Worm (Caenorhabditis elegans) whole organism, L2 larva: Measurements from ENCODE around the gene Y40C5A.4.

Experiments used
- F13H6.1 ChIP-seq: sonication (generic microtip); optimal IDR thresholded peaks from 2 replicates; lab custom pipeline; 2016; ENCODE audit warnings: missing genetic modification characterization, missing compliant biosample characterization
- R02D3.7 ChIP-seq: fragments of 150-350 bp; optimal IDR thresholded peaks from 2 replicates; lab custom pipeline; 2014; ENCODE audit warnings: missing biosample characterization, missing genetic modification characterization
- Y55F3AM.14 ChIP-seq: fragments of 200-800 bp; sonication (Bioruptor generic); optimal IDR thresholded peaks from 2 replicates; lab custom pipeline; 2018; ENCODE audit warnings: mild to moderate bottlenecking, missing genetic modification characterization, missing compliant biosample characterization
- ZK546.5 ChIP-seq: sonication (generic microtip); optimal IDR thresholded peaks from 2 replicates; lab custom pipeline; 2017; ENCODE audit warnings: missing biosample characterization, missing genetic modification characterization
- ama-1 ChIP-seq: fragments of 150-350 bp; optimal IDR thresholded peaks from 2 replicates; lab custom pipeline; 2018; ENCODE audit warnings: inconsistent platforms
- blmp-1 ChIP-seq: sonication (generic microtip); optimal IDR thresholded peaks from 2 replicates; lab custom pipeline; 2017; ENCODE audit warnings: missing genetic modification characterization, mild to moderate bottlenecking, missing compliant biosample characterization, antibody characterized with exemption, moderate library complexity; ENCODE audit not compliant: insufficient read depth
- ceh-16 ChIP-seq: fragments of 150-350 bp; optimal IDR thresholded peaks from 2 replicates; lab custom pipeline; 2014; ENCODE audit warnings: missing biosample characterization, missing genetic modification characterization
- ceh-82 ChIP-seq: fragments of 150-350 bp; optimal IDR thresholded peaks from 2 replicates; lab custom pipeline; 2014; ENCODE audit warnings: missing biosample characterization, missing genetic modification characterization
- crh-2 ChIP-seq: sonication (generic microtip); optimal IDR thresholded peaks from 2 replicates; lab custom pipeline; 2017; ENCODE audit warnings: missing biosample characterization, missing genetic modification characterization
- dmd-4 ChIP-seq: sonication (generic microtip); optimal IDR thresholded peaks from 2 replicates; lab custom pipeline; 2017; ENCODE audit warnings: missing biosample characterization, missing genetic modification characterization
- elt-1 ChIP-seq: fragments of 150-350 bp; optimal IDR thresholded peaks from 2 replicates; lab custom pipeline; 2014; ENCODE audit warnings: missing biosample characterization, missing genetic modification characterization
- fos-1 ChIP-seq: fragments of 150-350 bp; optimal IDR thresholded peaks from 2 replicates; lab custom pipeline; 2014; ENCODE audit warnings: missing biosample characterization, missing genetic modification characterization
- gmeb-1 ChIP-seq: fragments of 150-350 bp; optimal IDR thresholded peaks from 2 replicates; lab custom pipeline; 2014; ENCODE audit warnings: missing biosample characterization, missing genetic modification characterization
- lin-11 ChIP-seq: fragments of 150-350 bp; sonication (generic microtip); optimal IDR thresholded peaks from 2 replicates; lab custom pipeline; 2014; ENCODE audit warnings: missing biosample characterization, missing genetic modification characterization, inconsistent platforms, mixed read lengths
- lin-13 ChIP-seq: fragments of 150-350 bp; optimal IDR thresholded peaks from 2 replicates; lab custom pipeline; 2014; ENCODE audit warnings: missing biosample characterization, missing genetic modification reagents, missing genetic modification characterization
- lin-39 ChIP-seq: fragments of 150-350 bp; optimal IDR thresholded peaks from 2 replicates; lab custom pipeline; 2014; ENCODE audit warnings: missing biosample characterization, missing genetic modification reagents, missing genetic modification characterization
- mab-5 ChIP-seq: fragments of 150-350 bp; optimal IDR thresholded peaks from 2 replicates; lab custom pipeline; 2014; ENCODE audit warnings: missing biosample characterization, missing genetic modification characterization
- mbf-1 ChIP-seq: sonication (generic microtip); optimal IDR thresholded peaks from 2 replicates; lab custom pipeline; 2017; ENCODE audit warnings: missing biosample characterization, missing genetic modification characterization
- mdl-1 ChIP-seq, 2 experiments: fragments of 150-350 bp in 1 of 2; sonication (generic microtip) in 1 of 2; optimal IDR thresholded peaks; 2 replicates each; lab custom pipeline; 2017; ENCODE audit warnings: missing biosample characterization in 2 of 2, missing genetic modification characterization in 2 of 2
- nhr-10 ChIP-seq: sonication (generic microtip); optimal IDR thresholded peaks from 2 replicates; lab custom pipeline; 2017; ENCODE audit warnings: missing biosample characterization, missing genetic modification characterization
- nhr-12 ChIP-seq: fragments of 150-350 bp; optimal IDR thresholded peaks from 2 replicates; lab custom pipeline; 2014; ENCODE audit warnings: missing biosample characterization, missing genetic modification characterization
- nhr-129 ChIP-seq: fragments of 150-350 bp; optimal IDR thresholded peaks from 2 replicates; lab custom pipeline; 2014; ENCODE audit warnings: missing biosample characterization, missing genetic modification characterization
- nhr-23 ChIP-seq: fragments of 150-350 bp; optimal IDR thresholded peaks from 2 replicates; lab custom pipeline; 2014; ENCODE audit warnings: missing biosample characterization, missing genetic modification reagents, missing genetic modification characterization
- nhr-25 ChIP-seq: fragments of 150-350 bp; sonication (generic microtip); optimal IDR thresholded peaks from 3 replicates; lab custom pipeline; 2014; ENCODE audit warnings: missing biosample characterization, missing genetic modification characterization
- nhr-77 ChIP-seq: fragments of 150-350 bp; optimal IDR thresholded peaks from 2 replicates; lab custom pipeline; 2014; ENCODE audit warnings: missing biosample characterization, missing genetic modification characterization
- skn-1 ChIP-seq: sonication (generic microtip); optimal IDR thresholded peaks from 2 replicates; lab custom pipeline; 2017; ENCODE audit warnings: missing biosample characterization, missing genetic modification characterization
- snpc-4 ChIP-seq: fragments of 150-350 bp; optimal IDR thresholded peaks from 2 replicates; lab custom pipeline; 2014; ENCODE audit warnings: missing biosample characterization, missing genetic modification characterization
- unc-39 ChIP-seq: fragments of 150-350 bp; optimal IDR thresholded peaks from 2 replicates; lab custom pipeline; 2014; ENCODE audit warnings: missing biosample characterization, missing genetic modification characterization
- unc-55 ChIP-seq: fragments of 150-350 bp; sonication (generic microtip); optimal IDR thresholded peaks from 3 replicates; lab custom pipeline; 2014; ENCODE audit warnings: missing biosample characterization, missing genetic modification reagents, missing genetic modification characterization
- unc-62 ChIP-seq: fragments of 150-350 bp; optimal IDR thresholded peaks from 2 replicates; lab custom pipeline; 2014; ENCODE audit warnings: missing biosample characterization, missing genetic modification reagents, missing genetic modification characterization
- ztf-1 ChIP-seq: fragments of 200-800 bp; sonication (Bioruptor generic); conservative IDR thresholded peaks from 2 replicates; pipeline ENCODE4 v1.3.6; 2022; ENCODE audit warnings: missing genetic modification characterization, missing compliant biosample characterization
- ztf-4 ChIP-seq: fragments of 150-350 bp; optimal IDR thresholded peaks from 2 replicates; lab custom pipeline; 2014; ENCODE audit warnings: missing biosample characterization, missing genetic modification characterization

The Y40C5A.4 gene

ce11 chrIV:7313397-7313910, 51.5 kb downstream of the Y40C5A.4 start, which contains the start of gene rps-8:
rps-8 (minus strand) TSS chrIV:7313860.
- TF ChIP-seq crh-2 (tag; lab: Kevin White, UChicago) (no peak), mab-5 (tag; lab: Kevin White, UChicago) (no peak), ama-1 (lab: Kevin White, UChicago) (no peak), mbf-1 (tag; lab: Kevin White, UChicago) (no peak), dmd-4 (tag; lab: Kevin White, UChicago) (no peak), fos-1 (tag; lab: Kevin White, UChicago) (no peak)

- no peak for TF ChIP-seq R02D3.7 (tag; lab: Kevin White, UChicago)
- TF ChIP-seq nhr-129: no peak
- no peak for TF ChIP-seq unc-55 (GFP tag; lab: Kevin White, UChicago)
- no peak for TF ChIP-seq unc-62
- no peak for TF ChIP-seq F13H6.1
- TF ChIP-seq skn-1 (tag; lab: Kevin White, UChicago): no peak
- no peak for TF ChIP-seq nhr-77
- TF ChIP-seq nhr-25 (tag; lab: Kevin White, UChicago): no peak
- TF ChIP-seq nhr-23 (tag; lab: Kevin White, UChicago): no peak
- TF ChIP-seq ceh-16 (tag; lab: Kevin White, UChicago): no peak
- TF ChIP-seq lin-11 (tag; lab: Kevin White, UChicago): no peak
- TF ChIP-seq unc-39 (tag; lab: Kevin White, UChicago): no peak
- no peak for TF ChIP-seq lin-39
- no peak for TF ChIP-seq blmp-1 (tag; lab: Kevin White, UChicago)
- TF ChIP-seq ama-1 (lab: Kevin White, UChicago): no peak
- no peak for TF ChIP-seq ztf-1
Measured at ce11 chrIV:7312620-7313194, 52.2 kb downstream of the Y40C5A.4 start.

ce11 chrIV:7310842-7311241, 54.1 kb downstream of the Y40C5A.4 start:
- TF ChIP-seq mab-5 (tag; lab: Kevin White, UChicago) (no peak), ceh-16 (tag; lab: Kevin White, UChicago) (no peak), skn-1 (tag; lab: Kevin White, UChicago) (no peak), unc-62 (no peak), ceh-82 (tag; lab: Kevin White, UChicago) (no peak), F13H6.1 (no peak), nhr-12 (tag; lab: Kevin White, UChicago) (no peak)
- TF ChIP-seq, all 48 proteins: peak for 0

- TF ChIP-seq Y55F3AM.14 (GFP tag; lab: Kevin White, UChicago) (peak; percentile 3), ztf-4 (tag; lab: Kevin White, UChicago) (no peak)
Measured at ce11 chrIV:7310410-7310809, 54.5 kb downstream of the Y40C5A.4 start, which contains the start of gene grl-4. grl-4 (minus strand) TSS chrIV:7310760.

ce11 chrIV:7309678-7310077, 55.2 kb downstream of the Y40C5A.4 start:
- TF ChIP-seq crh-2 (tag; lab: Kevin White, UChicago) (peak; percentile 19), ceh-82 (tag; lab: Kevin White, UChicago) (no peak), nhr-25 (tag; lab: Kevin White, UChicago) (peak; percentile 65)
- TF ChIP-seq, all 48 proteins: peak for 2

- TF ChIP-seq blmp-1 (tag; lab: Kevin White, UChicago) (no peak), lin-13 (GFP tag; lab: Kevin White, UChicago) (no peak), mdl-1 (tag; optimal IDR thresholded peaks at IDR 0.05; lab: Kevin White, UChicago) (no peak), crh-2 (tag; lab: Kevin White, UChicago) (no peak), ZK546.5 (no peak), elt-1 (tag; lab: Kevin White, UChicago) (no peak), snpc-4 (no peak), nhr-129 (no peak), dmd-4 (tag; lab: Kevin White, UChicago) (no peak), mab-5 (tag; lab: Kevin White, UChicago) (no peak), nhr-10 (tag; lab: Kevin White, UChicago) (no peak), gmeb-1 (tag; lab: Kevin White, UChicago) (no peak), ceh-82 (tag; lab: Kevin White, UChicago) (no peak)
Measured at ce11 chrIV:7308974-7309373, 55.9 kb downstream of the Y40C5A.4 start, which contains the start of gene F42C5.6. F42C5.6 (minus strand) TSS chrIV:7309074.
